Worm (Caenorhabditis elegans): ENCODE data around the gene ZK792.4.

DNA sequence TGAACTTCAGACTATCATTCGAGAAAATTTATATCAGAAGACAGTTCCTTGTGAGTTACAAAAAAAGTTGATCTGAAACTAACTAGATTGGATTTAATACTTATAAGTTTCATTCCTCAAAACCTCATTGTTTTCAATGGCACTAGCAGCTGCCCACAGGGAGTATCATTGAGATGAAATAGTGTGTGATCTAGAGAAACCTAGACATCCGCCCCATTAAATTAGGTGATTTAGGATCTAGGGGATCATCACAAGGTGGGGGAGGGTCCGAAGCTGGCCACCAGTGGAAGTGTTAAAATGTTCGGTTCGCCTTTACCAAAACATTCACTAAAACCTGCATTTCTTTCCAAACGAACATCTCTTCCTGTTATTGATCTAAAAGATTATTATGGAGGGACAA lies 34.6 kb upstream of the ZK792.4 start:
- TF ChIP-seq W03F9.2 (tag; optimal IDR thresholded peaks at IDR 0.05) (no peak), him-1 (tag; optimal IDR thresholded peaks at IDR 0.05) (no peak)
